Worm (Caenorhabditis elegans) whole organism, L1 larva: ENCODE data around the gene clec-125.

Experiments
- ama-1 ChIP-seq: fragments of 150-350 bp; optimal IDR thresholded peaks from 2 replicates; lab custom pipeline; 2014
- ceh-82 ChIP-seq, 3 experiments: fragments of 150-350 bp in 1 of 3; sonication (generic microtip) in 2 of 3; optimal IDR thresholded peaks; 2 replicates each; lab custom pipeline; 2014 to 2017; ENCODE audit warnings: missing biosample characterization in 3 of 3, missing genetic modification characterization in 3 of 3
- fos-1 ChIP-seq: fragments of 150-350 bp; optimal IDR thresholded peaks from 2 replicates; lab custom pipeline; 2014; ENCODE audit warnings: missing biosample characterization, missing genetic modification characterization
- mep-1 ChIP-seq: fragments of 150-350 bp; optimal IDR thresholded peaks from 2 replicates; lab custom pipeline; 2014; ENCODE audit warnings: missing biosample characterization, missing genetic modification characterization
- nhr-28 ChIP-seq: fragments of 150-350 bp; optimal IDR thresholded peaks from 2 replicates; lab custom pipeline; 2014; ENCODE audit warnings: missing biosample characterization, missing genetic modification characterization
- nhr-76 ChIP-seq: sonication (generic microtip); optimal IDR thresholded peaks from 2 replicates; lab custom pipeline; 2017; ENCODE audit warnings: missing biosample characterization, missing genetic modification characterization
- snpc-4 ChIP-seq: fragments of 150-350 bp; optimal IDR thresholded peaks from 2 replicates; lab custom pipeline; 2014; ENCODE audit warnings: missing biosample characterization, missing genetic modification characterization
- xbp-1 ChIP-seq: sonication (generic microtip); optimal IDR thresholded peaks from 2 replicates; lab custom pipeline; 2016; ENCODE audit warnings: missing genetic modification characterization, missing compliant biosample characterization
- zag-1 ChIP-seq: fragments of 150-350 bp; optimal IDR thresholded peaks from 2 replicates; lab custom pipeline; 2014; ENCODE audit warnings: missing biosample characterization, missing genetic modification characterization
- ztf-11 ChIP-seq, 2 experiments: sonication (generic microtip); optimal IDR thresholded peaks; 2 replicates each; lab custom pipeline; 2016 to 2017; ENCODE audit warnings: missing genetic modification characterization in 2 of 2, missing biosample characterization in 1 of 2, missing compliant biosample characterization in 1 of 2

DNA sequence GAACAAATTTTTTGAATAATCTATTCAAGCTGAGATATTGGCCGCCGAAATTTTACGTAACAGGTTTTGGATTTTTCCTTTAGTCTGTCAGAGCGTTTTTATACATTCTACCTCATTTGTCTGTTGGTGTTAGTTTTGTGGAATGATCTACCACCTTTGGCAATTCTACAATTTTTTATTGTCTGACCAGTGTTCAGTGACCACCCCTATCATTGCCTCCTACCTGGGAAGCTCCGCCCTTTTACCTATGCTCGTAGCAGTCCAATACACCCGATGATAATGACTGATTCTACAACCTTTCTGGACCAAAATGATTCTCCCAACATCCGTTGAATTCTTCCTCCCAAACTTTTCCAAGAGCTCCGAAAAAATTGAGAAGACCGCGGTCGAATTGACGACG is 42.1 kb upstream of the clec-125 start, which contains the start of gene sdz-32:
- TF ChIP-seq ceh-82 (tag; optimal IDR thresholded peaks at IDR 0.05; lab: Kevin White, UChicago) (no peak), ztf-11 (tag; optimal IDR thresholded peaks at IDR 0.05; lab: Kevin White, UChicago) (no peak), fos-1 (tag; lab: Kevin White, UChicago) (no peak), mep-1 (tag; lab: Kevin White, UChicago) (no peak), ama-1 (lab: Kevin White, UChicago) (no peak), snpc-4 (tag; lab: Kevin White, UChicago) (no peak), nhr-76 (no peak), nhr-28 (tag; lab: Kevin White, UChicago) (no peak), zag-1 (tag; lab: Kevin White, UChicago) (no peak), xbp-1 (tag; lab: Kevin White, UChicago) (no peak)
